Worm (Caenorhabditis elegans) whole organism, early embryonic: ENCODE measurements around the gene zip-2.

Experiments used
- B0310.2 ChIP-seq: sonication (generic microtip); optimal IDR thresholded peaks from 2 replicates; lab custom pipeline; 2016; ENCODE audit warnings: mild to moderate bottlenecking, missing genetic modification characterization, missing compliant biosample characterization
- F13C5.2 ChIP-seq: sonication (generic microtip); optimal IDR thresholded peaks from 2 replicates; lab custom pipeline; 2017; ENCODE audit warnings: mild to moderate bottlenecking, missing genetic modification characterization, inconsistent platforms, missing compliant biosample characterization
- aly-1 ChIP-seq: sonication (generic microtip); optimal IDR thresholded peaks from 2 replicates; lab custom pipeline; 2016; ENCODE audit warnings: missing genetic modification characterization, missing compliant biosample characterization
- ama-1 ChIP-seq: fragments of 150-350 bp; optimal IDR thresholded peaks from 2 replicates; lab custom pipeline; 2014
- ceh-13 ChIP-seq: fragments of 200-800 bp; sonication (Bioruptor generic); optimal IDR thresholded peaks from 2 replicates; lab custom pipeline; 2018; ENCODE audit warnings: mild to moderate bottlenecking, missing genetic modification characterization, missing compliant biosample characterization
- ceh-36 ChIP-seq: sonication (generic microtip); optimal IDR thresholded peaks from 2 replicates; lab custom pipeline; 2016; ENCODE audit warnings: missing genetic modification characterization, inconsistent platforms, missing compliant biosample characterization
- ets-7 ChIP-seq: sonication (generic microtip); optimal IDR thresholded peaks from 2 replicates; lab custom pipeline; 2016; ENCODE audit warnings: missing genotype, missing genetic modification characterization, missing compliant biosample characterization
- flt-1 ChIP-seq: fragments of 200-800 bp; sonication (Bioruptor generic); IDR thresholded peaks from 2 replicates; pipeline ENCODE4 v1.3.6; 2022; ENCODE audit warnings: missing genetic modification characterization, missing compliant biosample characterization
- hmbx-1 ChIP-seq: sonication (generic microtip); optimal IDR thresholded peaks from 2 replicates; lab custom pipeline; 2016; ENCODE audit warnings: mild to moderate bottlenecking, missing genetic modification characterization, missing compliant biosample characterization
- hmg-4 ChIP-seq: fragments of 200-800 bp; sonication (Bioruptor generic); optimal IDR thresholded peaks from 2 replicates; lab custom pipeline; 2018; ENCODE audit warnings: mild to moderate bottlenecking, missing genetic modification characterization, missing compliant biosample characterization
- hnd-1 ChIP-seq: sonication (generic microtip); optimal IDR thresholded peaks from 2 replicates; lab custom pipeline; 2016; ENCODE audit warnings: missing genetic modification characterization, missing compliant biosample characterization
- pes-1 ChIP-seq: fragments of 200-800 bp; sonication (Bioruptor generic); IDR thresholded peaks from 2 replicates; pipeline ENCODE4 v1.3.6; 2022; ENCODE audit warnings: missing genetic modification reagents, missing genetic modification characterization, missing compliant biosample characterization
- scrt-1 ChIP-seq: fragments of 200-800 bp; sonication (Bioruptor generic); IDR thresholded peaks from 2 replicates; pipeline ENCODE4 v1.3.6; 2022; ENCODE audit warnings: missing genetic modification characterization, missing compliant biosample characterization
- sea-1 ChIP-seq: fragments of 200-800 bp; sonication (Bioruptor generic); conservative IDR thresholded peaks from 2 replicates; pipeline ENCODE4 v1.3.6; 2022; ENCODE audit warnings: missing genetic modification characterization, missing compliant biosample characterization
- tbx-11 ChIP-seq: fragments of 200-800 bp; sonication (Bioruptor generic); IDR thresholded peaks from 2 replicates; pipeline ENCODE4 v1.3.6; 2022; ENCODE audit warnings: missing genetic modification characterization, missing compliant biosample characterization
- tbx-37 ChIP-seq: fragments of 200-800 bp; sonication (Bioruptor generic); conservative IDR thresholded peaks from 2 replicates; pipeline ENCODE4 v1.3.6; 2022; ENCODE audit warnings: missing genetic modification reagents, missing genetic modification characterization, missing compliant biosample characterization
- tra-4 ChIP-seq: sonication (generic microtip); optimal IDR thresholded peaks from 2 replicates; lab custom pipeline; 2017; ENCODE audit warnings: missing genetic modification characterization, missing compliant biosample characterization

zip-2 gene

DNA sequence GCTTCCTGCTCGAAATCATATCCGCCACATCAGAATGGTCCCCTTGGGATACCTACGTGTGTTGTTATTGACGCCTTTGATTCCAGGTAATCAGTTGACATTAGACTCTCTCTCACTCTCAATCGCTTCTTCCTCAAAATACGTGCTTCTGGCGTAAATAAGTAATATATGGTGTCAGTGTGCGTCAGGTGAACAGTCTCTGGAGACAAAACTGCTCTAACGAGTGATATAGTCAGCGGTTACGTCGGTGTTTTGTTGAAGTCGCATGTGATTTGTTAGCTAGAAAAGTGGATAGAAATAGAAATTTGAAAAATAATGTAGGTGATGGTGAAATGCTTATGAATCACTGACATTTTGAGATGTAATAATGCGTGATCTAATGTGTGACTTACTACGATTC lies 30.7 kb upstream of the zip-2 start:
- TF ChIP-seq sea-1 (GFP tag; lab: Robert Waterston, UW) (no peak), ceh-13 (GFP tag; lab: Kevin White, UChicago) (no peak), tra-4 (tag; lab: Kevin White, UChicago) (no peak), aly-1 (tag; lab: Kevin White, UChicago) (no peak), scrt-1 (GFP tag; lab: Robert Waterston, UW) (no peak), F13C5.2 (no peak), B0310.2 (tag; lab: Kevin White, UChicago) (no peak), tbx-11 (GFP tag; lab: Robert Waterston, UW) (no peak), pes-1 (GFP tag; lab: Robert Waterston, UW) (no peak), hmbx-1 (tag; lab: Kevin White, UChicago) (no peak), ceh-36 (tag; lab: Kevin White, UChicago) (no peak), ets-7 (tag; lab: Kevin White, UChicago) (no peak), hnd-1 (tag; lab: Kevin White, UChicago) (no peak), tbx-37 (no peak), flt-1 (GFP tag; lab: Robert Waterston, UW) (no peak), ama-1 (lab: Kevin White, UChicago) (no peak)

DNA sequence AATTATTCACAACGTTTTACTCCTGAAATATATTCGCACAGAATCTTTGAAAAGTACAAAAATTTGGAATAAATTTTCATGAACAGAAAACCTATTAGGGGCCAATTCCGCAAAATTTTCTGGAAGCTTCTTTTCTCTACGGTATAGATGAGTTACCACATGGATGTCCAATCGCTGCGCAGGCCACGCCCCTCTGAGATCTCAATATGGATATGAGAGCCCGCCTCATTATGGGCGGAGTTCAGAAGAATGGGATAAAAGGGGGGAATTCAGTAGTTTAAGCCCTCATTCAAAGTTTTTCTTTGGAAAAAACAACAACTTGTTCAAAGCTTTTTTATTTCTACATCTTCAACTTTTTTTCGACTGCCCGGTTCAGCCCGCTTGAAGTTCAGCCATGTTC lies 21.2 kb upstream of the zip-2 start, which contains the start of gene daf-7:
daf-7 (plus strand) TSS at position 301 of the 400 bp plus-strand sequence.
- no peak for TF ChIP-seq tra-4 (tag; lab: Kevin White, UChicago)
- no peak for TF ChIP-seq tbx-37
- no peak for TF ChIP-seq hnd-1 (tag; lab: Kevin White, UChicago)
- no peak for TF ChIP-seq scrt-1 (GFP tag; lab: Robert Waterston, UW)
- no peak for TF ChIP-seq sea-1 (GFP tag; lab: Robert Waterston, UW)
- TF ChIP-seq B0310.2 (tag; lab: Kevin White, UChicago): no peak
- TF ChIP-seq hmbx-1 (tag; lab: Kevin White, UChicago): no peak
- no peak for TF ChIP-seq flt-1 (GFP tag; lab: Robert Waterston, UW)
- TF ChIP-seq tbx-11 (GFP tag; lab: Robert Waterston, UW): no peak
- TF ChIP-seq aly-1 (tag; lab: Kevin White, UChicago): no peak
- no peak for TF ChIP-seq ceh-13 (GFP tag; lab: Kevin White, UChicago)
- TF ChIP-seq ceh-36 (tag; lab: Kevin White, UChicago): no peak
- TF ChIP-seq F13C5.2: no peak
- no peak for TF ChIP-seq ama-1 (lab: Kevin White, UChicago)
- TF ChIP-seq ets-7 (tag; lab: Kevin White, UChicago): no peak
- TF ChIP-seq pes-1 (GFP tag; lab: Robert Waterston, UW): no peak
- no peak for TF ChIP-seq hmg-4 (GFP tag; lab: Kevin White, UChicago)

DNA sequence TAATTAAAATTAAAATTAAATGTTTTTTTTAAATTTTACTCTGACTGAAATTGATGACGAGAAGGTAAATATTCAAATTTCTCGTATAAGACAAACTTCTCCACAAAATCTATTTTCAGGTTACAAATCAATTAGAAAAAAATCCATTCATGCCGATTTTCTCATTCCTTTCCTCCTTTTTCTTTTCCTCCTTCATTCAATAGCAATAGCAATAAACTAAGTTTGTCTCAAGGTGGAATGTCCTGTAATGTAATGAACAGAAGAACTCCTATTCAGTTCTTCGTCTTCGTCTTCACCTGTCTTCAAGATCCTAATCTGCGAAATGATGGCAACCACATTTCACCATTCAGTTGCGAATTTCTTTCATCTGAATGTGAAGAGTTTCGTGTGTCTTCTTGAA lies 16.9 kb upstream of the zip-2 start, which contains the start of gene dac-1:
dac-1 (plus strand) TSS at position 301 of the 400 bp plus-strand sequence.
- TF ChIP-seq aly-1 (tag; lab: Kevin White, UChicago): no peak
- TF ChIP-seq flt-1 (GFP tag; lab: Robert Waterston, UW): no peak
- no peak for TF ChIP-seq scrt-1 (GFP tag; lab: Robert Waterston, UW)

DNA sequence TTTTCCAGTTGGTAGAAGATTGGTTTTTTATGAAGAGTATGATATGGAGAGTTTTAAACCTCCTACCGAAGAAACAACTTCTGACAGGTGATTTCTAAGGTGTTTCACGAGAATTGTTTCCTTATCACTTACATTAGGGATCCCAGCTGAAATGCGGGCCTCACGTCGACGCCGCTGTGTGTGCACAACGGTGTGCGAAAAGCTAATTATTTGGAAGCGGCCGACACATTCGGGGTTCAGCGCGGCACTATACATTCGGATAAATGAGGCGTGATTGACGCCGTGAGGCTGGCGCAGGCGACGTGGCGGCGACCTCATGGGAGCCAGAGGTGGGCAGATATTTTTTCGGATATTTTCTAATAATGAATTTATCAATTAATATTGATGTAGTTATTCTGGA lies 13.5 kb upstream of the zip-2 start:
- TF ChIP-seq ceh-13 (GFP tag; lab: Kevin White, UChicago): no peak
- no peak for TF ChIP-seq pes-1 (GFP tag; lab: Robert Waterston, UW)
- no peak for TF ChIP-seq tbx-37
- no peak for TF ChIP-seq aly-1 (tag; lab: Kevin White, UChicago)
- no peak for TF ChIP-seq scrt-1 (GFP tag; lab: Robert Waterston, UW)
- TF ChIP-seq sea-1 (GFP tag; lab: Robert Waterston, UW): no peak
- TF ChIP-seq tbx-11 (GFP tag; lab: Robert Waterston, UW): no peak
- TF ChIP-seq B0310.2 (tag; lab: Kevin White, UChicago): no peak
- TF ChIP-seq flt-1 (GFP tag; lab: Robert Waterston, UW): no peak
- no peak for TF ChIP-seq hnd-1 (tag; lab: Kevin White, UChicago)
- no peak for TF ChIP-seq ets-7 (tag; lab: Kevin White, UChicago)

DNA sequence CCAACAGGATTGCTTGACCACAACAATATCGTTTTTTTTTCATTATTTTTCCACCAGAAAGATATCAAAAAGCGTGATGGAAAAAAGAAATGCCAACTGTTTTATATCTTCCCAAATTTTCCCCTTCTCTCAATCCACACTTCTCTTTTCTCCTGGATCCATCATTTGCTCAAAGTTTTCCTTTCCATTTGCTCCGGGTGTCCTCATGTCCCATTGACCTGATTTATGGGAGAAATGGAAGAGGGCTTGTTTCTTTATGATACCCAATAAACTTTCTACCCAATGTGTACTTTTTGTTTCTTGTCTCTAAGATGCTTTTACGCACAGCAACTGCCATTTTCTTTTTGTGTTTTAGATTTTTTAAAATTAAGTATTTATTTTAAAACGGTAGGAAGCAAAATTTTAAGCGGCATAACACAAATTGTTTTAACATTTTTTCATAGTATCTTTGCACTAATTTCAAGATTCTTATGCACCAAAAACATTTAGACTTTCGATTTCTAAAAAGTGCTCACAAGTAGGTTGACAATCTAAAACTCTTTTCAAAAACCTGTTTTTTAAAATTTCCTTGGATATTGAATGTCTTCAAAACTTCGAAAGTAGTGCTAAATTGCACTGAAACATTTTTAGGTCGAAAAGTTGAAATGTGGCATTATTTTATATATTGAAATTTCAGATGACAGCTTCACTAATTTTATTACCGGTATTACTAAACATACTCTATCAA lies 10.1 kb upstream of the zip-2 start, which contains the start of gene clec-149:
clec-149 (plus strand) TSS at position 677 of the 727 bp plus-strand sequence.
- no peak for TF ChIP-seq hmg-4 (GFP tag; lab: Kevin White, UChicago)
- TF ChIP-seq tra-4 (tag; lab: Kevin White, UChicago): no peak
- TF ChIP-seq flt-1 (GFP tag; lab: Robert Waterston, UW): no peak
- no peak for TF ChIP-seq scrt-1 (GFP tag; lab: Robert Waterston, UW)
- no peak for TF ChIP-seq tbx-37
- no peak for TF ChIP-seq tbx-11 (GFP tag; lab: Robert Waterston, UW)
- no peak for TF ChIP-seq B0310.2 (tag; lab: Kevin White, UChicago)
- no peak for TF ChIP-seq sea-1 (GFP tag; lab: Robert Waterston, UW)
- no peak for TF ChIP-seq ceh-36 (tag; lab: Kevin White, UChicago)
- TF ChIP-seq ama-1 (lab: Kevin White, UChicago): no peak
- TF ChIP-seq aly-1 (tag; lab: Kevin White, UChicago): no peak
- TF ChIP-seq F13C5.2: no peak
- no peak for TF ChIP-seq pes-1 (GFP tag; lab: Robert Waterston, UW)
- TF ChIP-seq ets-7 (tag; lab: Kevin White, UChicago): no peak
- no peak for TF ChIP-seq ceh-13 (GFP tag; lab: Kevin White, UChicago)
- no peak for TF ChIP-seq hnd-1 (tag; lab: Kevin White, UChicago)

DNA sequence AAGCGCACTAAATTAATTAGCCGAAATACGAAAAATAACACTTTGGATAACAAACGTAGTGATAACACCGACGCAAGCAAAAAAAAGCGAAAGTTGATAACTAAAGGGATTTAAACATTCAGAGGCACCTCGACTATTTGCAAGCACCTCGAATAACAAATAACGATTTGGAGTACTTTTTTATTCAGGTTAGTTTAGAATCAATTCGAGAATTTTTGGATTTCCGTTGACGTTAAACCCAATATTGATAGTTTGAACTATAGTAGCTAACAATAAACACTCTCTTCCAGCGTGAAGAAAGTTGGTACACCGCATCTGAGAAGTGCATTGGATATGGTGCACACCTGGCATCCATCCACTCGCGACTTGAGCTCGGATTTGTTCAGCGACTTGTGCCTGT lies 7.5 kb upstream of the zip-2 start:
- no peak for TF ChIP-seq hnd-1 (tag; lab: Kevin White, UChicago)
- no peak for TF ChIP-seq hmbx-1 (tag; lab: Kevin White, UChicago)
- no peak for TF ChIP-seq tbx-11 (GFP tag; lab: Robert Waterston, UW)
- no peak for TF ChIP-seq flt-1 (GFP tag; lab: Robert Waterston, UW)
- TF ChIP-seq tbx-37: no peak
- no peak for TF ChIP-seq sea-1 (GFP tag; lab: Robert Waterston, UW)
- no peak for TF ChIP-seq ets-7 (tag; lab: Kevin White, UChicago)
- TF ChIP-seq pes-1 (GFP tag; lab: Robert Waterston, UW): no peak
